Worm (Caenorhabditis elegans) whole organism, young adult: ENCODE results near the gene lin-13.

Source experiments
- B0019.2 ChIP-seq: fragments of 200-800 bp; sonication (Bioruptor generic); conservative IDR thresholded peaks from 2 replicates; pipeline ENCODE4 v1.3.6; 2022; ENCODE audit warnings: missing genetic modification reagents, missing genetic modification characterization, missing compliant biosample characterization
- F49E8.2 ChIP-seq: sonication (generic microtip); optimal IDR thresholded peaks from 3 replicates; lab custom pipeline; 2017; ENCODE audit warnings: missing genetic modification characterization, mild to moderate bottlenecking, missing compliant biosample characterization, antibody characterized with exemption, moderate library complexity; ENCODE audit not compliant: insufficient read depth
- ama-1 ChIP-seq, 3 experiments: fragments of 150-350 bp in 1 of 3; sonication (generic microtip) in 2 of 3; optimal IDR thresholded peaks; 2 replicates each; lab custom pipeline; 2014 to 2018; ENCODE audit warnings: missing biosample characterization in 2 of 3, missing genetic modification characterization in 2 of 3, missing genetic modification reagents in 2 of 3
- ceh-58 ChIP-seq: fragments of 200-800 bp; sonication (Bioruptor generic); IDR thresholded peaks from 2 replicates; pipeline ENCODE4 v1.3.6; 2022; ENCODE audit warnings: missing genetic modification characterization, missing compliant biosample characterization
- ceh-79 ChIP-seq: sonication (generic microtip); optimal IDR thresholded peaks from 2 replicates; lab custom pipeline; 2017; ENCODE audit warnings: mild to moderate bottlenecking, missing genetic modification characterization, missing compliant biosample characterization
- hmg-20 ChIP-seq: fragments of 200-800 bp; sonication (Bioruptor generic); IDR thresholded peaks from 2 replicates; pipeline ENCODE4 v1.3.6; 2022; ENCODE audit warnings: missing genetic modification reagents, missing genetic modification characterization, missing compliant biosample characterization
- lir-1 ChIP-seq: fragments of 200-800 bp; sonication (Bioruptor generic); conservative IDR thresholded peaks from 2 replicates; pipeline ENCODE4 v1.3.6; 2022; ENCODE audit warnings: missing genetic modification reagents, missing genetic modification characterization, missing compliant biosample characterization
- nhr-80 ChIP-seq: sonication (generic microtip); optimal IDR thresholded peaks from 2 replicates; lab custom pipeline; 2016; ENCODE audit warnings: missing genetic modification characterization, missing compliant biosample characterization
- pbrm-1 ChIP-seq: fragments of 200-800 bp; sonication (Bioruptor generic); IDR thresholded peaks from 2 replicates; pipeline ENCODE4 v1.3.6; 2022; ENCODE audit warnings: missing genetic modification reagents, missing genetic modification characterization, missing compliant biosample characterization
- unc-62 ChIP-seq: fragments of 150-350 bp; optimal IDR thresholded peaks from 2 replicates; lab custom pipeline; 2014; ENCODE audit warnings: missing biosample characterization, missing genetic modification reagents, missing genetic modification characterization

DNA sequence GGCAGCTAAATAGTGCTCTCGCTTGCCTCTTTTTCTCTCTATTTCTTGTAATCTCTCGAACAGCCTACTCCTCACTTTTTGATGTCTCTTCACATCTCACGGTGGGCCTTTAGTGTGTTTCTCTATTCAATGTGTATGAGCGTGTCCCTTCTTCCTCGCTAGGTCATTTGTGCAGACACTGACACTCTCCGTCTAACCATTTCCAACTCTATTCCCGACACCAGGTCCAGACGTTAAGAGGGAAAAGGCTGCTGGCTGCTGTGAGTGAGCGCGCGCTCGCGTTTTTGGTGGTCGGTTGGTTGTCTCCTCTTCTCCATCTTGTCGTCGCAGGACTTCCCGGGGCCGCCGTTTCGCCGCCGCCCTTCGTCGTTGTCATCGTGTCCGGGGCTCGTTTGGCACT is 49.9 kb downstream of the lin-13 start:
- no peak for TF ChIP-seq hmg-20 (GFP tag; lab: Robert Waterston, UW)
- TF ChIP-seq pbrm-1: no peak
- TF ChIP-seq nhr-80: no peak
- TF ChIP-seq B0019.2 (GFP tag; lab: Robert Waterston, UW): no peak
- TF ChIP-seq ama-1 (optimal IDR thresholded peaks at IDR 0.05; lab: Kevin White, UChicago): no peak
- TF ChIP-seq ama-1 (GFP tag; optimal IDR thresholded peaks at IDR 0.05; lab: Kevin White, UChicago): no peak
- no peak for TF ChIP-seq F49E8.2 (tag; lab: Kevin White, UChicago)
- TF ChIP-seq lir-1 (GFP tag; lab: Robert Waterston, UW): no peak
- TF ChIP-seq ceh-79 (tag; lab: Kevin White, UChicago): no peak
- TF ChIP-seq unc-62 (GFP tag; lab: Kevin White, UChicago): no peak
- TF ChIP-seq ceh-58 (GFP tag; lab: Robert Waterston, UW): no peak
